Worm (Caenorhabditis elegans) whole organism, L1 larva: Measurements from ENCODE around the gene R11G11.16.

Experiments
- C34B4.2 ChIP-seq: sonication (generic microtip); optimal IDR thresholded peaks from 2 replicates; lab custom pipeline; 2017; ENCODE audit warnings: mild to moderate bottlenecking, missing genetic modification characterization, missing compliant biosample characterization
- aly-2 ChIP-seq: fragments of 150-350 bp; optimal IDR thresholded peaks from 2 replicates; lab custom pipeline; 2014; ENCODE audit warnings: missing biosample characterization, missing genetic modification characterization
- blmp-1 ChIP-seq: fragments of 150-350 bp; optimal IDR thresholded peaks from 2 replicates; lab custom pipeline; 2014; ENCODE audit warnings: missing biosample characterization, missing genetic modification characterization
- efl-3 ChIP-seq: fragments of 200-800 bp; sonication (Bioruptor generic); optimal IDR thresholded peaks from 2 replicates; lab custom pipeline; 2018; ENCODE audit warnings: mild to moderate bottlenecking, missing genetic modification characterization, missing compliant biosample characterization
- fkh-10 ChIP-seq: sonication (generic microtip); optimal IDR thresholded peaks from 2 replicates; lab custom pipeline; 2017; ENCODE audit warnings: missing biosample characterization, missing genetic modification reagents, missing genetic modification characterization
- jun-1 ChIP-seq: fragments of 150-350 bp; optimal IDR thresholded peaks from 2 replicates; lab custom pipeline; 2014; ENCODE audit warnings: missing biosample characterization, missing genetic modification reagents, missing genetic modification characterization
- lir-3 ChIP-seq: sonication (generic microtip); optimal IDR thresholded peaks from 2 replicates; lab custom pipeline; 2016; ENCODE audit warnings: mild to moderate bottlenecking, missing genetic modification characterization, moderate library complexity, missing compliant biosample characterization; ENCODE audit not compliant: poor library complexity
- mdl-1 ChIP-seq, 2 experiments: fragments of 150-350 bp; optimal IDR thresholded peaks; 2 replicates each; lab custom pipeline; 2014 to 2017; ENCODE audit warnings: missing biosample characterization in 2 of 2, missing genetic modification characterization in 2 of 2, inconsistent platforms in 1 of 2
- mep-1 ChIP-seq: fragments of 150-350 bp; optimal IDR thresholded peaks from 2 replicates; lab custom pipeline; 2014; ENCODE audit warnings: missing biosample characterization, missing genetic modification characterization
- nhr-11 ChIP-seq: fragments of 150-350 bp; optimal IDR thresholded peaks from 2 replicates; lab custom pipeline; 2014; ENCODE audit warnings: missing biosample characterization, missing genetic modification characterization
- nhr-76 ChIP-seq: sonication (generic microtip); optimal IDR thresholded peaks from 2 replicates; lab custom pipeline; 2017; ENCODE audit warnings: missing biosample characterization, missing genetic modification characterization
- pax-3 ChIP-seq: fragments of 200-800 bp; sonication (Bioruptor generic); optimal IDR thresholded peaks from 2 replicates; lab custom pipeline; 2018; ENCODE audit warnings: mild to moderate bottlenecking, missing genetic modification characterization, moderate library complexity, missing compliant biosample characterization
- skn-1 ChIP-seq: fragments of 150-350 bp; optimal IDR thresholded peaks from 2 replicates; lab custom pipeline; 2014; ENCODE audit warnings: missing biosample characterization, missing genetic modification characterization

- TF ChIP-seq efl-3 (GFP tag; lab: Kevin White, UChicago) (no peak), lir-3 (tag; lab: Kevin White, UChicago) (no peak), nhr-11 (no peak), fkh-10 (GFP tag; lab: Kevin White, UChicago) (no peak), nhr-76 (no peak), blmp-1 (tag; lab: Kevin White, UChicago) (no peak), mdl-1 (tag; optimal IDR thresholded peaks at IDR 0.05; lab: Kevin White, UChicago) (no peak), skn-1 (no peak), aly-2 (tag; lab: Kevin White, UChicago) (no peak), mep-1 (tag; lab: Kevin White, UChicago) (no peak), jun-1 (tag; lab: Kevin White, UChicago) (no peak), C34B4.2 (tag; lab: Kevin White, UChicago) (no peak), pax-3 (tag; lab: Kevin White, UChicago) (no peak)
Observed at ce11 chrV:503728-504127, 21.2 kb downstream of the R11G11.16 start, which contains the start of gene srlf-35.
